Worm (Caenorhabditis elegans): ENCODE measurements around the gene miga-1.

ce11 chrV:12369437-12369836 is 31.2 kb downstream of the miga-1 start, which contains the start of gene gcy-13:
- no peak for TF ChIP-seq unc-39 (tag; optimal IDR thresholded peaks at IDR 0.05)
- TF ChIP-seq ceh-43 (GFP tag; optimal IDR thresholded peaks at IDR 0.05): no peak
- no peak for TF ChIP-seq lsy-2 (tag; optimal IDR thresholded peaks at IDR 0.05)
- no peak for TF ChIP-seq mep-1 (tag; optimal IDR thresholded peaks at IDR 0.05)
- TF ChIP-seq snpc-4 (tag; optimal IDR thresholded peaks at IDR 0.05): no peak
- TF ChIP-seq unc-62 (GFP tag; optimal IDR thresholded peaks at IDR 0.05): no peak
- no peak for TF ChIP-seq nhr-237 (tag; optimal IDR thresholded peaks at IDR 0.05)
- TF ChIP-seq ham-2 (GFP tag; optimal IDR thresholded peaks at IDR 0.05): no peak
- no peak for TF ChIP-seq sptf-1 (tag; optimal IDR thresholded peaks at IDR 0.05)
- TF ChIP-seq blmp-1 (tag; optimal IDR thresholded peaks at IDR 0.05): no peak

All from whole organism, mixed stage, embryonic.